Worm (Caenorhabditis elegans) whole organism, mixed stage, embryonic: ENCODE measurements around the gene gon-4.

Source experiments
- bed-3 ChIP-seq: fragments of 200-800 bp; sonication (Bioruptor generic); optimal IDR thresholded peaks from 3 replicates; lab custom pipeline; 2018; ENCODE audit warnings: mild to moderate bottlenecking, missing genetic modification characterization, moderate library complexity, missing compliant biosample characterization
- blmp-1 ChIP-seq: fragments of 150-350 bp; optimal IDR thresholded peaks from 2 replicates; lab custom pipeline; 2014; ENCODE audit warnings: missing biosample characterization, missing genetic modification characterization
- ceh-43 ChIP-seq: fragments of 200-800 bp; sonication (Bioruptor generic); optimal IDR thresholded peaks from 2 replicates; lab custom pipeline; 2018; ENCODE audit warnings: mild to moderate bottlenecking, missing genetic modification characterization, moderate library complexity, missing compliant biosample characterization
- ceh-83 ChIP-seq: fragments of 200-800 bp; sonication (Bioruptor generic); optimal IDR thresholded peaks from 2 replicates; lab custom pipeline; 2018; ENCODE audit warnings: mild to moderate bottlenecking, missing genetic modification characterization, missing compliant biosample characterization
- ces-1 ChIP-seq: fragments of 150-350 bp; optimal IDR thresholded peaks from 2 replicates; lab custom pipeline; 2014; ENCODE audit warnings: missing biosample characterization, missing genetic modification reagents, missing genetic modification characterization
- flh-1 ChIP-seq: fragments of 200-800 bp; sonication (Bioruptor generic); optimal IDR thresholded peaks from 2 replicates; lab custom pipeline; 2018; ENCODE audit warnings: mild to moderate bottlenecking, missing genetic modification characterization, moderate library complexity, missing compliant biosample characterization
- lin-13 ChIP-seq: fragments of 150-350 bp; optimal IDR thresholded peaks from 2 replicates; lab custom pipeline; 2014; ENCODE audit warnings: missing biosample characterization, missing genetic modification characterization
- lsy-2 ChIP-seq: fragments of 150-350 bp; optimal IDR thresholded peaks from 2 replicates; lab custom pipeline; 2014; ENCODE audit warnings: missing biosample characterization, missing genetic modification characterization
- mls-2 ChIP-seq: sonication (generic microtip); optimal IDR thresholded peaks from 2 replicates; lab custom pipeline; 2016; ENCODE audit warnings: mild to moderate bottlenecking, missing genetic modification characterization, moderate library complexity, missing compliant biosample characterization
- nhr-12 ChIP-seq: fragments of 150-350 bp; optimal IDR thresholded peaks from 2 replicates; lab custom pipeline; 2014; ENCODE audit warnings: missing biosample characterization, missing genetic modification characterization
- nhr-2 ChIP-seq: fragments of 150-350 bp; optimal IDR thresholded peaks from 2 replicates; lab custom pipeline; 2014; ENCODE audit warnings: missing biosample characterization, missing genetic modification characterization
- nhr-237 ChIP-seq: fragments of 150-350 bp; optimal IDR thresholded peaks from 2 replicates; lab custom pipeline; 2014; ENCODE audit warnings: missing biosample characterization, missing genetic modification characterization
- nhr-76 ChIP-seq: sonication (generic microtip); optimal IDR thresholded peaks from 2 replicates; lab custom pipeline; 2017; ENCODE audit warnings: missing biosample characterization, missing genetic modification characterization
- sptf-1 ChIP-seq: sonication (generic microtip); optimal IDR thresholded peaks from 2 replicates; lab custom pipeline; 2017; ENCODE audit warnings: mild to moderate bottlenecking, missing genetic modification characterization, moderate library complexity, missing compliant biosample characterization
- tbx-8 ChIP-seq: fragments of 200-800 bp; sonication (Bioruptor generic); optimal IDR thresholded peaks from 2 replicates; lab custom pipeline; 2018; ENCODE audit warnings: mild to moderate bottlenecking, missing genetic modification characterization, moderate library complexity, missing compliant biosample characterization
- unc-120 ChIP-seq: sonication (generic microtip); optimal IDR thresholded peaks from 2 replicates; lab custom pipeline; 2017; ENCODE audit warnings: missing genetic modification characterization, missing compliant biosample characterization; ENCODE audit not compliant: poor library complexity, severe bottlenecking
- unc-62 ChIP-seq: fragments of 150-350 bp; optimal IDR thresholded peaks from 2 replicates; lab custom pipeline; 2014; ENCODE audit warnings: missing biosample characterization, missing genetic modification reagents, missing genetic modification characterization
- zip-8 ChIP-seq: fragments of 150-350 bp; optimal IDR thresholded peaks from 2 replicates; lab custom pipeline; 2014; ENCODE audit warnings: missing biosample characterization, missing genetic modification characterization

Gene gon-4

ce11 chrIV:10252350-10252792 lies 54.8 kb downstream of the gon-4 start:
- no peak for TF ChIP-seq ceh-43 (GFP tag; lab: Kevin White, UChicago)
- peak; percentile 14 for TF ChIP-seq mls-2
- peak; percentile 84 for TF ChIP-seq unc-120 (tag; lab: Kevin White, UChicago)
- TF ChIP-seq bed-3 (GFP tag; lab: Kevin White, UChicago), result no peak
- no peak for TF ChIP-seq flh-1
- no peak for TF ChIP-seq lin-13
- TF ChIP-seq zip-8 (tag; lab: Kevin White, UChicago), result no peak
- TF ChIP-seq nhr-76, result no peak
- TF ChIP-seq lsy-2, result peak; percentile 16
- TF ChIP-seq nhr-12 (tag; lab: Kevin White, UChicago), result no peak
- peak; percentile 38 for TF ChIP-seq sptf-1 (tag; lab: Kevin White, UChicago)
- peak; percentile 12 for TF ChIP-seq ceh-83
- TF ChIP-seq ces-1, result peak; percentile 51
- TF ChIP-seq nhr-2, result no peak
- peak; percentile 45 for TF ChIP-seq blmp-1
- TF ChIP-seq nhr-237 (tag; lab: Kevin White, UChicago), result no peak
- TF ChIP-seq unc-62 (GFP tag; lab: Kevin White, UChicago), result peak; percentile 81
- no peak for TF ChIP-seq tbx-8 (GFP tag; lab: Kevin White, UChicago)
